Worm (Caenorhabditis elegans): ENCODE measurements around the gene srj-44.

- TF ChIP-seq cog-1 (tag; optimal IDR thresholded peaks at IDR 0.05) (no peak), ztf-23 (GFP tag; IDR thresholded peaks at IDR 0.05) (no peak)
Measured at ce11 chrV:2864899-2865298, 19.2 kb upstream of the srj-44 start, which contains the start of gene srh-240.

All from whole organism, midembryonic.